Comparison of ENCODE assay signal across 4 fruit fly cellular contexts in the genomic region with DNA sequence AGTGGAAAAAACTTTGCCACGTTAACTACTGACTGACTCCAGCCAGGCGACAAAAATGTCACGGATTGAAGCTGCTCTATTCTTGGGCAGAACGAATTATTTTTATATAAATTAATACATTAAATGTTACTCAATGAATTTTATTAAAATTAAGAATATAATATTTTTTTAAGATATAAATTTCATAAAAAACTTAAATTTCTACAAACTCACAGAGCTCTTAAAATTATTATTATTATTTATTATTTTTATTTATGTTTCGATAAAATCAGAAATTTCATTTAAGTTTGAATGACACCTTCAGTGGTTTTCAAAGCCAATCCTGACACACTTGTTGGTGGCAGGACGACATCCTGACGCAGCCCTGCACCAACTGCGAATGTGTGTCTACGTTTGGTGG.
A peak's percentile ranks its signal among the peaks of the same experiment; 100 is the strongest.
TF ChIP-seq lines count a peak whose summit lies in the region.

No protein-coding gene starts in this region.

- TF ChIP-seq CTCF in whole organism, embryonic (GFP tag; optimal IDR thresholded peaks at IDR 0.05; lab: Kevin White, UChicago): no peak

TF ChIP-seq in whole organism, embryonic, 481 proteins besides CTCF, POLR2A, EP300 and RAD21 (continues in another document):
- no peak for TF ChIP-seq CG12744 (GFP tag; optimal IDR thresholded peaks at IDR 0.05; lab: Kevin White, UChicago)
- no peak for TF ChIP-seq CG17802 (tag; optimal IDR thresholded peaks at IDR 0.05; lab: Kevin White, UChicago)
- no peak for TF ChIP-seq Kr (GFP tag; optimal IDR thresholded peaks at IDR 0.05; lab: Kevin White, UChicago)
- peak; percentile 41 for TF ChIP-seq CG8924 (tag; optimal IDR thresholded peaks at IDR 0.05; lab: Kevin White, UChicago)
- peak; percentile 24 for TF ChIP-seq Sox102F (GFP tag; optimal IDR thresholded peaks at IDR 0.05; lab: Kevin White, UChicago)
- no peak for TF ChIP-seq shn (GFP tag; optimal IDR thresholded peaks at IDR 0.05; lab: Kevin White, UChicago)
- no peak for TF ChIP-seq CG12104 (GFP tag; optimal IDR thresholded peaks at IDR 0.05; lab: Kevin White, UChicago)
- no peak for TF ChIP-seq tx (GFP tag; optimal IDR thresholded peaks at IDR 0.05; lab: Kevin White, UChicago)
- no peak for TF ChIP-seq CG18011 (GFP tag; optimal IDR thresholded peaks at IDR 0.05; lab: Kevin White, UChicago)
- TF ChIP-seq gem (tag; optimal IDR thresholded peaks at IDR 0.05; lab: Kevin White, UChicago): peak; percentile 63
- no peak for TF ChIP-seq Awh (GFP tag; IDR thresholded peaks at IDR 0.05; lab: Robert Waterston, UW)
- TF ChIP-seq CG17385 (GFP tag; optimal IDR thresholded peaks at IDR 0.05; lab: Kevin White, UChicago): peak; percentile 9
- TF ChIP-seq MTF-1 (GFP tag; optimal IDR thresholded peaks at IDR 0.05; lab: Kevin White, UChicago; ENCODE audit: borderline replicate concordance): no peak
- no peak for TF ChIP-seq ara (GFP tag; IDR thresholded peaks at IDR 0.05; lab: Robert Waterston, UW)
- TF ChIP-seq en (GFP tag; optimal IDR thresholded peaks at IDR 0.05; lab: Kevin White, UChicago): no peak
- TF ChIP-seq CG12659 (GFP tag; optimal IDR thresholded peaks at IDR 0.05; lab: Kevin White, UChicago): peak; percentile 9
- no peak for TF ChIP-seq Fer2 (tag; optimal IDR thresholded peaks at IDR 0.05; lab: Kevin White, UChicago)
- TF ChIP-seq CG8089 (GFP tag; optimal IDR thresholded peaks at IDR 0.05; lab: Kevin White, UChicago): no peak
- peak; percentile 25; the same call in 1 of the 3 replicates for TF ChIP-seq row (GFP tag; IDR thresholded peaks at IDR 0.05; lab: Robert Waterston, UW)
- no peak for TF ChIP-seq CG9609 (GFP tag; optimal IDR thresholded peaks at IDR 0.05; lab: Kevin White, UChicago)
- no peak for TF ChIP-seq C15 (GFP tag; IDR thresholded peaks at IDR 0.05; lab: Robert Waterston, UW)
- TF ChIP-seq CG10959 (GFP tag; IDR thresholded peaks at IDR 0.05; lab: Robert Waterston, UW): no peak

TF ChIP-seq in whole organism, prepupa, 60 proteins besides CTCF, POLR2A, EP300 and RAD21 (continues in another document):
- TF ChIP-seq CG11294 (GFP tag; IDR thresholded peaks at IDR 0.05; lab: Robert Waterston, UW): no peak
- TF ChIP-seq Blimp-1 (GFP tag; optimal IDR thresholded peaks at IDR 0.05; lab: Kevin White, UChicago): no peak
- TF ChIP-seq vri (GFP tag; optimal IDR thresholded peaks at IDR 0.05; lab: Kevin White, UChicago): peak; percentile 1
- peak; percentile 33 for TF ChIP-seq fd59A (GFP tag; optimal IDR thresholded peaks at IDR 0.05; lab: Kevin White, UChicago)
- TF ChIP-seq Sox14 (GFP tag; optimal IDR thresholded peaks at IDR 0.05; lab: Kevin White, UChicago): peak; percentile 41
- TF ChIP-seq CG11762 (GFP tag; optimal IDR thresholded peaks at IDR 0.05; lab: Kevin White, UChicago; ENCODE audit: insufficient read depth): peak; percentile 16
- no peak for TF ChIP-seq Eip75B (GFP tag; optimal IDR thresholded peaks at IDR 0.05; lab: Kevin White, UChicago)
- no peak for TF ChIP-seq CG1621 (tag; optimal IDR thresholded peaks at IDR 0.05; lab: Kevin White, UChicago)
- TF ChIP-seq CG16779 (tag; optimal IDR thresholded peaks at IDR 0.05; lab: Kevin White, UChicago): peak; percentile 6
- TF ChIP-seq Gug (GFP tag; IDR thresholded peaks at IDR 0.05; lab: Robert Waterston, UW): 0 out of 2 replicates have a peak, but pooled peaks have one; percentile 14
- no peak for TF ChIP-seq CG6854 (GFP tag; optimal IDR thresholded peaks at IDR 0.05; lab: Kevin White, UChicago)
- TF ChIP-seq dac (GFP tag; optimal IDR thresholded peaks at IDR 0.05; lab: Kevin White, UChicago): no peak
- peak; percentile 7 for TF ChIP-seq Hr39 (GFP tag; optimal IDR thresholded peaks at IDR 0.05; lab: Kevin White, UChicago)
- TF ChIP-seq CG10669 (GFP tag; optimal IDR thresholded peaks at IDR 0.05; lab: Kevin White, UChicago): peak; percentile 5
- TF ChIP-seq fkh (GFP tag; optimal IDR thresholded peaks at IDR 0.05; lab: Kevin White, UChicago): no peak
- TF ChIP-seq CG6808 (GFP tag; optimal IDR thresholded peaks at IDR 0.05; lab: Kevin White, UChicago): no peak
- TF ChIP-seq cyc (GFP tag; optimal IDR thresholded peaks at IDR 0.05; lab: Kevin White, UChicago): no peak
- TF ChIP-seq CG15336 (GFP tag; IDR thresholded peaks at IDR 0.05; lab: Robert Waterston, UW): peak; percentile 77
- TF ChIP-seq CG11902 (GFP tag; optimal IDR thresholded peaks at IDR 0.05; lab: Kevin White, UChicago): no peak
- no peak for TF ChIP-seq Hr38 (GFP tag; optimal IDR thresholded peaks at IDR 0.05; lab: Kevin White, UChicago)
- 0 out of 3 replicates have a peak, but pooled peaks have one; percentile 5 for TF ChIP-seq CG6163 (GFP tag; IDR thresholded peaks at IDR 0.05; lab: Robert Waterston, UW)
- TF ChIP-seq dsx (GFP tag; optimal IDR thresholded peaks at IDR 0.05; lab: Kevin White, UChicago; ENCODE audit: poor library complexity, severe bottlenecking): peak; percentile 63

TF ChIP-seq in whole organism, pupa, 21 proteins besides CTCF, POLR2A, EP300 and RAD21:
- TF ChIP-seq CG12605 (GFP tag; IDR thresholded peaks at IDR 0.05; lab: Robert Waterston, UW) (no peak), CG15710 (tag; optimal IDR thresholded peaks at IDR 0.05; lab: Kevin White, UChicago) (peak; percentile 70), CG32121 (GFP tag; IDR thresholded peaks at IDR 0.05; lab: Robert Waterston, UW) (no peak), gl (tag; optimal IDR thresholded peaks at IDR 0.05; lab: Kevin White, UChicago) (no peak), fd96Ca (GFP tag; IDR thresholded peaks at IDR 0.05; lab: Robert Waterston, UW) (no peak), CG34367 (tag; optimal IDR thresholded peaks at IDR 0.05; lab: Kevin White, UChicago) (peak; percentile 61), CG8301 (tag; optimal IDR thresholded peaks at IDR 0.05; lab: Kevin White, UChicago) (no peak), EcR (GFP tag; optimal IDR thresholded peaks at IDR 0.05; lab: Kevin White, UChicago) (no peak), Pif1A (GFP tag; optimal IDR thresholded peaks at IDR 0.05; lab: Kevin White, UChicago) (peak; percentile 57), Ets98B (GFP tag; IDR thresholded peaks at IDR 0.05; lab: Robert Waterston, UW) (no peak), CG14655 (GFP tag; optimal IDR thresholded peaks at IDR 0.05; lab: Kevin White, UChicago) (peak; percentile 40), CG9948 (tag; optimal IDR thresholded peaks at IDR 0.05; lab: Kevin White, UChicago) (peak; percentile 55), rn (GFP tag; IDR thresholded peaks at IDR 0.05; lab: Robert Waterston, UW) (no peak), CG17806 (tag; optimal IDR thresholded peaks at IDR 0.05; lab: Kevin White, UChicago) (peak; percentile 31), CG10348 (GFP tag; IDR thresholded peaks at IDR 0.05; lab: Robert Waterston, UW) (no peak), Pif1B (GFP tag; optimal IDR thresholded peaks at IDR 0.05; lab: Kevin White, UChicago) (peak; percentile 74), Snoo (tag; optimal IDR thresholded peaks at IDR 0.05; lab: Kevin White, UChicago) (no peak), CG13204 (GFP tag; optimal IDR thresholded peaks at IDR 0.05; lab: Kevin White, UChicago) (peak; percentile 14), D1 (tag; optimal IDR thresholded peaks at IDR 0.05; lab: Kevin White, UChicago) (peak; percentile 34), CG4496 (GFP tag; IDR thresholded peaks at IDR 0.05; lab: Robert Waterston, UW) (no peak), CG8159 (tag; optimal IDR thresholded peaks at IDR 0.05; lab: Kevin White, UChicago) (peak; percentile 67)

TF ChIP-seq in whole organism, wandering third instar larva, 38 proteins besides CTCF, POLR2A, EP300 and RAD21:
- TF ChIP-seq foxo (GFP tag; optimal IDR thresholded peaks at IDR 0.05; lab: Kevin White, UChicago) (peak in 1 of 2 experiments; percentile 24), dl (GFP tag; optimal IDR thresholded peaks at IDR 0.05; lab: Kevin White, UChicago; ENCODE audit: insufficient read depth in 1 of 2, partially characterized antibody in 2 of 2) (no peak), HLH106 (tag; optimal IDR thresholded peaks at IDR 0.05; lab: Kevin White, UChicago) (peak; percentile 30), rgr (GFP tag; optimal IDR thresholded peaks at IDR 0.05; lab: Kevin White, UChicago) (peak; percentile 30), psq (GFP tag; optimal IDR thresholded peaks at IDR 0.05; lab: Kevin White, UChicago) (peak; percentile 42), OdsH (GFP tag; optimal IDR thresholded peaks at IDR 0.05; lab: Kevin White, UChicago) (peak; percentile 23), woc (GFP tag; optimal IDR thresholded peaks at IDR 0.05; lab: Kevin White, UChicago) (no peak), lola (GFP tag; optimal IDR thresholded peaks at IDR 0.05; lab: Kevin White, UChicago) (no peak), Vsx2 (GFP tag; optimal IDR thresholded peaks at IDR 0.05; lab: Kevin White, UChicago; ENCODE audit: partially characterized antibody) (no peak), CG32264 (GFP tag; optimal IDR thresholded peaks at IDR 0.05; lab: Kevin White, UChicago) (no peak), ey (GFP tag; optimal IDR thresholded peaks at IDR 0.05; lab: Kevin White, UChicago) (no peak), Hnf4 (GFP tag; optimal IDR thresholded peaks at IDR 0.05; lab: Kevin White, UChicago) (no peak), Sp1 (GFP tag; optimal IDR thresholded peaks at IDR 0.05; lab: Kevin White, UChicago) (peak; percentile 32), h (GFP tag; optimal IDR thresholded peaks at IDR 0.05; lab: Kevin White, UChicago) (peak; percentile 21), N (GFP tag; optimal IDR thresholded peaks at IDR 0.05; lab: Kevin White, UChicago) (no peak)
